Worm (Caenorhabditis elegans) whole organism, young adult: ENCODE data around the gene sre-24.

ENCODE experiments used
- C17E4.6 ChIP-seq: fragments of 200-800 bp; sonication (Bioruptor generic); IDR thresholded peaks from 2 replicates; pipeline ENCODE4 v1.3.6; 2022; ENCODE audit warnings: missing genetic modification reagents, missing genetic modification characterization, missing compliant biosample characterization
- ama-1 ChIP-seq, 3 experiments: fragments of 150-350 bp in 1 of 3; sonication (generic microtip) in 2 of 3; optimal IDR thresholded peaks; 2 replicates each; lab custom pipeline; 2014 to 2018; ENCODE audit warnings: missing biosample characterization in 2 of 3, missing genetic modification characterization in 2 of 3, missing genetic modification reagents in 2 of 3
- athp-1 ChIP-seq: sonication (generic microtip); optimal IDR thresholded peaks from 2 replicates; lab custom pipeline; 2017; ENCODE audit warnings: mild to moderate bottlenecking, missing genetic modification characterization, missing compliant biosample characterization
- die-1 ChIP-seq: sonication (generic microtip); optimal IDR thresholded peaks from 2 replicates; lab custom pipeline; 2016; ENCODE audit warnings: missing genotype, mild to moderate bottlenecking, missing genetic modification characterization, missing compliant biosample characterization
- dpl-1 ChIP-seq: fragments of 150-350 bp; optimal IDR thresholded peaks from 2 replicates; lab custom pipeline; 2014; ENCODE audit warnings: missing biosample characterization, missing genetic modification reagents, missing genetic modification characterization
- egl-44 ChIP-seq: fragments of 200-800 bp; sonication (Bioruptor generic); IDR thresholded peaks from 2 replicates; pipeline ENCODE4 v1.3.6; 2022; ENCODE audit warnings: missing genetic modification reagents, missing genetic modification characterization, missing compliant biosample characterization
- him-1 ChIP-seq: sonication (generic microtip); optimal IDR thresholded peaks from 2 replicates; lab custom pipeline; 2016; ENCODE audit warnings: missing genotype, missing genetic modification reagents, missing genetic modification characterization, missing compliant biosample characterization
- lir-1 ChIP-seq: fragments of 200-800 bp; sonication (Bioruptor generic); conservative IDR thresholded peaks from 2 replicates; pipeline ENCODE4 v1.3.6; 2022; ENCODE audit warnings: missing genetic modification reagents, missing genetic modification characterization, missing compliant biosample characterization
- lsl-1 ChIP-seq: fragments of 200-800 bp; sonication (Bioruptor generic); optimal IDR thresholded peaks from 2 replicates; lab custom pipeline; 2018; ENCODE audit warnings: mild to moderate bottlenecking, missing genetic modification characterization, moderate library complexity, missing compliant biosample characterization
- mcd-1 ChIP-seq: fragments of 200-800 bp; sonication (Bioruptor generic); IDR thresholded peaks from 2 replicates; pipeline ENCODE4 v1.3.6; 2022; ENCODE audit warnings: missing genetic modification reagents, missing genetic modification characterization, missing compliant biosample characterization
- pbrm-1 ChIP-seq: fragments of 200-800 bp; sonication (Bioruptor generic); IDR thresholded peaks from 2 replicates; pipeline ENCODE4 v1.3.6; 2022; ENCODE audit warnings: missing genetic modification reagents, missing genetic modification characterization, missing compliant biosample characterization
- sea-2 ChIP-seq: fragments of 200-800 bp; sonication (Bioruptor generic); IDR thresholded peaks from 2 replicates; pipeline ENCODE4 v1.3.6; 2022; ENCODE audit warnings: missing genetic modification characterization, missing compliant biosample characterization
- unc-62 ChIP-seq: fragments of 150-350 bp; optimal IDR thresholded peaks from 2 replicates; lab custom pipeline; 2014; ENCODE audit warnings: missing biosample characterization, missing genetic modification reagents, missing genetic modification characterization

DNA sequence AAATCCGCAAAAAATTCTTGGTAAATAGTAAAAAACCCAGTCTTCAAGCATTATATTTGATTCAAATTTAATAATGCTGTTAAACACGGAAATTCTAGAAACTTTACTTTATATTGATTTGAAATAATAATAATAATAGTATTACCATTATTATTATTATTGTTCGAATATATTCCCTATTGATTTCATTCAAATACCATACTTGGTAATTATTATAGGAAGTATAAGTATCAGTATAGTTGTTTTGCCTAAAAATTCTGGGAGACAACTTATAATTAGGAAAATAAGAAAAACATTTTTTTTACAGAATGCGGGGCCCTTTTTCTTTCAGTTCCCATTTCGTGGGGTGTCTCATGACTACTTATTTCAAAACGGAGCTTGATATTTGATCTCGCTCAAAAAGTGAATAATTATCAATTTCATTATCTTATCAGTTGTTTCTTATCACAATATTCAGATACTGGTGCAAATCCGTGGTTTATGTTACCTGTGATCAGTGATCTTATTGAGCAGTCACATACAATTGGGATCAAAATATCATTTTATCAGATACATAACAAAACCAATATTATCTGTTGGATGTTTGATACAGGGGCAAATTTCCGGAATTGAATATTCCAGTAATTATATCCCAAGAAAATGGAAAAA, 36.1 kb upstream of the sre-24 start, which contains the start of gene srj-49:
- no peak for TF ChIP-seq sea-2
- no peak for TF ChIP-seq egl-44 (GFP tag; lab: Robert Waterston, UW)
- no peak for TF ChIP-seq pbrm-1 (GFP tag; lab: Robert Waterston, UW)
- no peak for TF ChIP-seq unc-62 (GFP tag; lab: Kevin White, UChicago)
- no peak for TF ChIP-seq ama-1 (optimal IDR thresholded peaks at IDR 0.05; lab: Kevin White, UChicago)
- no peak for TF ChIP-seq ama-1 (GFP tag; optimal IDR thresholded peaks at IDR 0.05; lab: Kevin White, UChicago)
- no peak for TF ChIP-seq athp-1 (tag; lab: Kevin White, UChicago)
- no peak for TF ChIP-seq die-1 (tag; lab: Kevin White, UChicago)
- no peak for TF ChIP-seq lsl-1
- TF ChIP-seq C17E4.6 (GFP tag; lab: Robert Waterston, UW) = no peak
- TF ChIP-seq mcd-1 = no peak
- TF ChIP-seq him-1 (tag; lab: Kevin White, UChicago) = no peak
- no peak for TF ChIP-seq dpl-1 (GFP tag; lab: Kevin White, UChicago)
- TF ChIP-seq lir-1 = no peak
